Fruit fly (Drosophila melanogaster) Kc167 (cell line): ENCODE data around the gene vap.

ENCODE experiments used
- Myc ChIP-seq: fragments of >200 bp; optimal IDR thresholded peaks from 2 replicates; lab custom pipeline; 2017; ENCODE audit warnings: missing external identifiers
- Sin3A ChIP-seq: fragments of >200 bp; optimal IDR thresholded peaks from 2 replicates; lab custom pipeline; 2018; ENCODE audit warnings: missing external identifiers
- h ChIP-seq: fragments of >200 bp; optimal IDR thresholded peaks from 3 replicates; lab custom pipeline; 2018; ENCODE audit warnings: missing external identifiers
- insv ChIP-seq: fragments of >200 bp; optimal IDR thresholded peaks from 3 replicates; lab custom pipeline; 2018; ENCODE audit warnings: missing external identifiers
- psq ChIP-seq: fragments of >200 bp; optimal IDR thresholded peaks from 2 replicates; lab custom pipeline; 2017; ENCODE audit warnings: missing external identifiers
- ttk ChIP-seq: sonication (Bioruptor generic); optimal IDR thresholded peaks from 2 replicates; lab custom pipeline; 2017; ENCODE audit warnings: missing external identifiers

vap gene

dm6 chrX:16005551-16006197 is at the start of gene vap, which contains the start of gene CG12698:
Gene vap, minus strand, starts transcription at chrX:16005812.
Gene CG12698, plus strand, starts transcription at chrX:16006147.
- TF ChIP-seq h (lab: Kevin White, UChicago): no peak
- no peak for TF ChIP-seq Sin3A (lab: Kevin White, UChicago)
- no peak for TF ChIP-seq insv (lab: Kevin White, UChicago)
- TF ChIP-seq ttk (lab: Kevin White, UChicago): no peak
- no peak for TF ChIP-seq psq
- TF ChIP-seq Myc (lab: Kevin White, UChicago): no peak

dm6 chrX:16008814-16009213 is 3.2 kb upstream of the vap start, which contains the start of gene Muc14A:
Gene Muc14A, plus strand, starts transcription at chrX:16009114.
- no peak for TF ChIP-seq h (lab: Kevin White, UChicago)
- TF ChIP-seq psq: no peak
- no peak for TF ChIP-seq Myc (lab: Kevin White, UChicago)
- no peak for TF ChIP-seq ttk (lab: Kevin White, UChicago)
- no peak for TF ChIP-seq Sin3A (lab: Kevin White, UChicago)
- TF ChIP-seq insv (lab: Kevin White, UChicago): no peak

dm6 chrX:16005066-16005465 is 546 bp downstream of the vap start:
- TF ChIP-seq Sin3A (lab: Kevin White, UChicago): no peak
- no peak for TF ChIP-seq Myc (lab: Kevin White, UChicago)
- TF ChIP-seq psq: no peak
- no peak for TF ChIP-seq ttk (lab: Kevin White, UChicago)
- TF ChIP-seq insv (lab: Kevin White, UChicago): no peak
- no peak for TF ChIP-seq h (lab: Kevin White, UChicago)

- TF ChIP-seq ttk (lab: Kevin White, UChicago) (no peak), h (lab: Kevin White, UChicago) (no peak), insv (lab: Kevin White, UChicago) (no peak), psq (no peak), Sin3A (lab: Kevin White, UChicago) (no peak), Myc (lab: Kevin White, UChicago) (no peak)
These were observed 8.8 kb downstream of the vap start, which contains the start of gene CG8939 for dm6 chrX:15996831-15997230. Gene CG8939, plus strand, starts transcription at chrX:15997016.

- TF ChIP-seq Sin3A (lab: Kevin White, UChicago) (no peak), h (lab: Kevin White, UChicago) (no peak), ttk (lab: Kevin White, UChicago) (no peak), Myc (lab: Kevin White, UChicago) (no peak), psq (no peak), insv (lab: Kevin White, UChicago) (no peak)
These were observed 13.1 kb downstream of the vap start for dm6 chrX:15992527-15992897.

- no peak for TF ChIP-seq Myc (lab: Kevin White, UChicago)
- TF ChIP-seq Sin3A (lab: Kevin White, UChicago): no peak
- no peak for TF ChIP-seq insv (lab: Kevin White, UChicago)
- no peak for TF ChIP-seq ttk (lab: Kevin White, UChicago)
- TF ChIP-seq h (lab: Kevin White, UChicago): no peak
- TF ChIP-seq psq: no peak
These were observed 13.7 kb downstream of the vap start, which contains the start of the genes CG46312, eIF5 and exd for dm6 chrX:15991618-15992526. Gene CG46312, minus strand, starts transcription at chrX:15991974. Gene eIF5, minus strand, starts transcription at chrX:15991974. Gene exd, plus strand, starts transcription at chrX:15992468.

- TF ChIP-seq h (lab: Kevin White, UChicago): no peak
- TF ChIP-seq Sin3A (lab: Kevin White, UChicago): no peak
- TF ChIP-seq insv (lab: Kevin White, UChicago): no peak
- no peak for TF ChIP-seq psq
- TF ChIP-seq Myc (lab: Kevin White, UChicago): no peak
- TF ChIP-seq ttk (lab: Kevin White, UChicago): no peak
These were observed 16.0 kb downstream of the vap start for dm6 chrX:15989631-15990030.

- TF ChIP-seq psq (no peak), insv (lab: Kevin White, UChicago) (no peak), ttk (lab: Kevin White, UChicago) (no peak), Sin3A (lab: Kevin White, UChicago) (no peak), h (lab: Kevin White, UChicago) (no peak), Myc (lab: Kevin White, UChicago) (no peak)
These were observed 19.0 kb downstream of the vap start, which contains the start of gene ND-20 for dm6 chrX:15986654-15987053. Gene ND-20, minus strand, starts transcription at chrX:15986808.

- TF ChIP-seq ttk (lab: Kevin White, UChicago) (no peak), h (lab: Kevin White, UChicago) (no peak), insv (lab: Kevin White, UChicago) (no peak), Sin3A (lab: Kevin White, UChicago) (no peak), Myc (lab: Kevin White, UChicago) (no peak), psq (no peak)
These were observed 22.1 kb downstream of the vap start, which contains the start of gene Slc25A46a for dm6 chrX:15983501-15983900. Gene Slc25A46a, plus strand, starts transcription at chrX:15983772.

dm6 chrX:15982844-15983243 is 22.8 kb downstream of the vap start, which contains the start of gene Cep164:
Gene Cep164, minus strand, starts transcription at chrX:15982944.
- TF ChIP-seq ttk (lab: Kevin White, UChicago): no peak
- no peak for TF ChIP-seq h (lab: Kevin White, UChicago)
- no peak for TF ChIP-seq psq
- no peak for TF ChIP-seq Sin3A (lab: Kevin White, UChicago)
- TF ChIP-seq insv (lab: Kevin White, UChicago): no peak
- TF ChIP-seq Myc (lab: Kevin White, UChicago): no peak

- TF ChIP-seq insv (lab: Kevin White, UChicago) (no peak), h (lab: Kevin White, UChicago) (no peak), ttk (lab: Kevin White, UChicago) (no peak), psq (no peak), Sin3A (lab: Kevin White, UChicago) (no peak), Myc (lab: Kevin White, UChicago) (no peak)
These were observed 29.0 kb downstream of the vap start, which contains the start of gene CG42766 for dm6 chrX:15976568-15976967. Gene CG42766, plus strand, starts transcription at chrX:15976868.
